Fruit fly (Drosophila melanogaster) whole organism, adult: ENCODE data around the gene Src64B.

Experiments
- CG12768 ChIP-seq: fragments of 200-800 bp; sonication (Bioruptor generic); optimal IDR thresholded peaks from 2 replicates; lab custom pipeline; 2017; ENCODE audit warnings: missing biosample characterization, missing genetic modification characterization, mild to moderate bottlenecking, moderate library complexity, missing genetic modification reagents
- CG14711 ChIP-seq: fragments of 200-800 bp; sonication (Bioruptor generic); optimal IDR thresholded peaks from 2 replicates; lab custom pipeline; 2018; ENCODE audit warnings: missing biosample characterization, mild to moderate bottlenecking, missing genetic modification characterization, moderate library complexity
- CG1620 ChIP-seq: fragments of 200-800 bp; sonication (Bioruptor generic); optimal IDR thresholded peaks from 2 replicates; lab custom pipeline; 2016; ENCODE audit warnings: missing biosample characterization, missing genetic modification characterization
- Mnt ChIP-seq: fragments of 200-800 bp; sonication (Bioruptor generic); optimal IDR thresholded peaks from 2 replicates; lab custom pipeline; 2016; ENCODE audit warnings: missing biosample characterization, mild to moderate bottlenecking, missing genetic modification characterization
- cic ChIP-seq: fragments of 200-800 bp; sonication (Bioruptor generic); optimal IDR thresholded peaks from 2 replicates; lab custom pipeline; 2017; ENCODE audit warnings: missing biosample characterization, mild to moderate bottlenecking, missing genetic modification characterization, moderate library complexity
- kay ChIP-seq: fragments of 200-800 bp; sonication (Bioruptor generic); peaks from one replicate; lab custom pipeline; 2016; ENCODE audit warnings: missing biosample characterization, missing genetic modification characterization, borderline replicate concordance
- tj ChIP-seq: fragments of 200-800 bp; sonication (Bioruptor generic); optimal IDR thresholded peaks from 3 replicates; lab custom pipeline; 2017; ENCODE audit warnings: missing biosample characterization, mild to moderate bottlenecking, missing genetic modification characterization, moderate library complexity

- TF ChIP-seq CG14711 (no peak), tj (GFP tag; lab: Kevin White, UChicago) (no peak), CG12768 (GFP tag; lab: Kevin White, UChicago) (no peak), Mnt (GFP tag; lab: Kevin White, UChicago) (no peak), CG1620 (no peak), kay (no peak), cic (GFP tag; lab: Kevin White, UChicago) (no peak)
Observed at dm6 chr3L:4575392-4575791, 50.6 kb downstream of the Src64B start.
